Worm (Caenorhabditis elegans) whole organism, L3 larva: ENCODE results near the gene haf-3.

Source experiments
- R02D3.7 ChIP-seq: fragments of 150-350 bp; optimal IDR thresholded peaks from 2 replicates; lab custom pipeline; 2014; ENCODE audit warnings: missing biosample characterization, missing genetic modification characterization
- ZK546.5 ChIP-seq: sonication (generic microtip); optimal IDR thresholded peaks from 2 replicates; lab custom pipeline; 2017; ENCODE audit warnings: missing biosample characterization, missing genetic modification characterization
- aly-2 ChIP-seq: fragments of 150-350 bp; optimal IDR thresholded peaks from 2 replicates; lab custom pipeline; 2014; ENCODE audit warnings: missing biosample characterization, missing genetic modification characterization
- ama-1 ChIP-seq: fragments of 150-350 bp; optimal IDR thresholded peaks from 2 replicates; lab custom pipeline; 2018
- ceh-16 ChIP-seq: sonication (generic microtip); optimal IDR thresholded peaks from 2 replicates; lab custom pipeline; 2017; ENCODE audit warnings: missing biosample characterization, missing genetic modification characterization
- ceh-82 ChIP-seq: fragments of 150-350 bp; optimal IDR thresholded peaks from 2 replicates; lab custom pipeline; 2014; ENCODE audit warnings: missing biosample characterization, missing genetic modification characterization
- daf-12 ChIP-seq: fragments of 150-350 bp; optimal IDR thresholded peaks from 2 replicates; lab custom pipeline; 2014; ENCODE audit warnings: missing biosample characterization, missing genetic modification reagents, missing genetic modification characterization
- egl-27 ChIP-seq: sonication (generic microtip); optimal IDR thresholded peaks from 4 replicates; lab custom pipeline; 2017; ENCODE audit warnings: missing biosample characterization, missing genetic modification reagents, missing genetic modification characterization
- elt-1 ChIP-seq: fragments of 150-350 bp; optimal IDR thresholded peaks from 2 replicates; lab custom pipeline; 2014; ENCODE audit warnings: missing biosample characterization, missing genetic modification characterization
- elt-2 ChIP-seq: sonication (generic microtip); optimal IDR thresholded peaks from 2 replicates; lab custom pipeline; 2016; ENCODE audit warnings: missing genetic modification reagents, mild to moderate bottlenecking, missing genetic modification characterization, missing compliant biosample characterization
- elt-3 ChIP-seq, 3 experiments: fragments of 150-350 bp in 1 of 3; sonication (generic microtip) in 2 of 3; optimal IDR thresholded peaks; 2 replicates in 2 of 3; 4 replicates in 1 of 3; lab custom pipeline; 2014 to 2017; ENCODE audit warnings: missing biosample characterization in 3 of 3, missing genetic modification characterization in 3 of 3
- eor-1 ChIP-seq, 2 experiments: fragments of 150-350 bp; optimal IDR thresholded peaks; 2 replicates each; lab custom pipeline; 2014 to 2018; ENCODE audit warnings: missing biosample characterization in 2 of 2, missing genetic modification characterization in 2 of 2
- fkh-10 ChIP-seq: sonication (generic microtip); optimal IDR thresholded peaks from 2 replicates; lab custom pipeline; 2017; ENCODE audit warnings: missing biosample characterization, missing genetic modification reagents, missing genetic modification characterization
- fkh-2 ChIP-seq: fragments of 150-350 bp; optimal IDR thresholded peaks from 2 replicates; lab custom pipeline; 2014; ENCODE audit warnings: missing biosample characterization, missing genetic modification reagents, missing genetic modification characterization
- hmg-11 ChIP-seq: sonication (generic microtip); optimal IDR thresholded peaks from 2 replicates; lab custom pipeline; 2016; ENCODE audit warnings: missing genetic modification characterization, missing compliant biosample characterization
- jun-1 ChIP-seq: fragments of 150-350 bp; optimal IDR thresholded peaks from 2 replicates; lab custom pipeline; 2014; ENCODE audit warnings: missing biosample characterization, missing genetic modification reagents, missing genetic modification characterization
- lin-39 ChIP-seq: fragments of 150-350 bp; optimal IDR thresholded peaks from 2 replicates; lab custom pipeline; 2018; ENCODE audit warnings: missing biosample characterization, missing genetic modification reagents, missing genetic modification characterization
- lsy-12 ChIP-seq: sonication (generic microtip); optimal IDR thresholded peaks from 2 replicates; lab custom pipeline; 2016; ENCODE audit warnings: mild to moderate bottlenecking, missing genetic modification characterization, missing compliant biosample characterization
- mdl-1 ChIP-seq: fragments of 150-350 bp; optimal IDR thresholded peaks from 2 replicates; lab custom pipeline; 2014; ENCODE audit warnings: missing biosample characterization, missing genetic modification characterization
- nfya-1 ChIP-seq: sonication (generic microtip); optimal IDR thresholded peaks from 2 replicates; lab custom pipeline; 2017; ENCODE audit warnings: missing genetic modification characterization, mild to moderate bottlenecking, missing compliant biosample characterization, antibody characterized with exemption, moderate library complexity; ENCODE audit not compliant: insufficient read depth
- nhr-11 ChIP-seq: fragments of 150-350 bp; optimal IDR thresholded peaks from 2 replicates; lab custom pipeline; 2014; ENCODE audit warnings: missing biosample characterization, missing genetic modification characterization
- nhr-12 ChIP-seq: fragments of 150-350 bp; optimal IDR thresholded peaks from 2 replicates; lab custom pipeline; 2014; ENCODE audit warnings: missing biosample characterization, missing genetic modification characterization
- nhr-23 ChIP-seq: fragments of 150-350 bp; optimal IDR thresholded peaks from 2 replicates; lab custom pipeline; 2014; ENCODE audit warnings: missing biosample characterization, missing genetic modification reagents, missing genetic modification characterization
- nhr-237 ChIP-seq: fragments of 150-350 bp; optimal IDR thresholded peaks from 2 replicates; lab custom pipeline; 2014; ENCODE audit warnings: missing biosample characterization, missing genetic modification characterization
- nhr-28 ChIP-seq: fragments of 150-350 bp; optimal IDR thresholded peaks from 2 replicates; lab custom pipeline; 2014; ENCODE audit warnings: missing biosample characterization, missing genetic modification characterization
- nhr-43 ChIP-seq: sonication (generic microtip); optimal IDR thresholded peaks from 2 replicates; lab custom pipeline; 2016; ENCODE audit warnings: mild to moderate bottlenecking, missing genetic modification characterization, missing compliant biosample characterization; ENCODE audit not compliant: poor library complexity, severe bottlenecking
- nhr-76 ChIP-seq: fragments of 150-350 bp; sonication (generic microtip); optimal IDR thresholded peaks from 5 replicates; lab custom pipeline; 2014; ENCODE audit warnings: missing biosample characterization, missing genetic modification characterization
- nhr-77 ChIP-seq: fragments of 150-350 bp; optimal IDR thresholded peaks from 2 replicates; lab custom pipeline; 2014; ENCODE audit warnings: missing biosample characterization, missing genetic modification characterization
- pha-4 ChIP-seq: fragments of 150-350 bp; optimal IDR thresholded peaks from 2 replicates; lab custom pipeline; 2014; ENCODE audit warnings: missing biosample characterization, missing genetic modification reagents, missing genetic modification characterization
- skn-1 ChIP-seq: fragments of 150-350 bp; optimal IDR thresholded peaks from 2 replicates; lab custom pipeline; 2014; ENCODE audit warnings: missing biosample characterization, missing genetic modification characterization
- snpc-4 ChIP-seq: fragments of 150-350 bp; optimal IDR thresholded peaks from 2 replicates; lab custom pipeline; 2014; ENCODE audit warnings: missing biosample characterization, missing genetic modification characterization
- unc-39 ChIP-seq: sonication (generic microtip); optimal IDR thresholded peaks from 4 replicates; lab custom pipeline; 2017; ENCODE audit warnings: missing biosample characterization, missing genetic modification characterization
- ztf-11 ChIP-seq: fragments of 150-350 bp; optimal IDR thresholded peaks from 2 replicates; lab custom pipeline; 2014; ENCODE audit warnings: missing biosample characterization, missing genetic modification characterization
- ztf-4 ChIP-seq: fragments of 150-350 bp; optimal IDR thresholded peaks from 2 replicates; lab custom pipeline; 2014; ENCODE audit warnings: missing biosample characterization, missing genetic modification characterization

haf-3 gene

ce11 chrV:15779128-15779729 is 13.3 kb upstream of the haf-3 start, which contains the start of the genes nhr-285 and irld-52:
nhr-285 (minus strand) TSS chrV:15779228.
irld-52 (plus strand) TSS chrV:15779679.
- TF ChIP-seq jun-1 (tag; lab: Kevin White, UChicago) (no peak), egl-27 (tag; lab: Kevin White, UChicago) (no peak), pha-4 (tag; lab: Kevin White, UChicago) (no peak), lin-39 (tag; lab: Kevin White, UChicago) (no peak), skn-1 (no peak), mdl-1 (tag; lab: Kevin White, UChicago) (no peak), fkh-2 (tag; lab: Kevin White, UChicago) (no peak), nhr-11 (tag; lab: Kevin White, UChicago) (no peak)

DNA sequence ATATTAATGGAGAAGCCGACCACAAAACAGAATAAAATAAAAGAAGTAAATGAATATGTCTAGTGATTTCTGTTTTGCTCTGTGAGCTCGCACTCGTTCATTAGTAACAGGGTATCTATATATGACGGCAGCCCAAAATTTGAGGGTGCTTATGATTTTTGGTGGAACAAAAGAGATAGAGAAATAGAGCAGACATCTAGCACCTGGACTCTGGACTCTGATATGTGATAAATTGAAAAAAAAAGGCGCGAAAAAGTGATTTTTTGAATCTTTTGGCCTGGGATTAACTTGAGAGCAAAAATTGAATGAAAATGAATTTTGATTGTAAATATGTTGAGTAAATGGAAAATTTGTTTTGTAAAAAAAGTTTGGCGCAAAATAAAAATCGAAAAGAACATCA is 10.7 kb upstream of the haf-3 start, which contains the start of gene nhr-283:
nhr-283 (minus strand) TSS at position 101 of the 400 bp plus-strand sequence.
- no peak for TF ChIP-seq eor-1 (tag; optimal IDR thresholded peaks at IDR 0.05; lab: Kevin White, UChicago)
- TF ChIP-seq ceh-82 (tag; lab: Kevin White, UChicago) = no peak
- no peak for TF ChIP-seq nhr-76 (tag; lab: Kevin White, UChicago)
- no peak for TF ChIP-seq nhr-237 (tag; lab: Kevin White, UChicago)
- no peak for TF ChIP-seq ama-1
- TF ChIP-seq R02D3.7 (tag; lab: Kevin White, UChicago) = no peak
- TF ChIP-seq unc-39 (tag; lab: Kevin White, UChicago) = no peak
- no peak for TF ChIP-seq nhr-28 (tag; lab: Kevin White, UChicago)
- no peak for TF ChIP-seq elt-2 (tag; lab: Kevin White, UChicago)
- TF ChIP-seq elt-1 (tag; lab: Kevin White, UChicago) = no peak
- TF ChIP-seq ZK546.5 (tag; lab: Kevin White, UChicago) = no peak
- TF ChIP-seq aly-2 (tag; lab: Kevin White, UChicago) = no peak
- no peak for TF ChIP-seq nhr-43 (tag; lab: Kevin White, UChicago)
- no peak for TF ChIP-seq fkh-10 (GFP tag; lab: Kevin White, UChicago)
- no peak for TF ChIP-seq lsy-12
- TF ChIP-seq nhr-23 (tag; lab: Kevin White, UChicago) = no peak
- TF ChIP-seq ceh-16 (tag; lab: Kevin White, UChicago) = no peak
- TF ChIP-seq ztf-11 = no peak
- no peak for TF ChIP-seq mdl-1 (tag; lab: Kevin White, UChicago)
- TF ChIP-seq nhr-77 = no peak

DNA sequence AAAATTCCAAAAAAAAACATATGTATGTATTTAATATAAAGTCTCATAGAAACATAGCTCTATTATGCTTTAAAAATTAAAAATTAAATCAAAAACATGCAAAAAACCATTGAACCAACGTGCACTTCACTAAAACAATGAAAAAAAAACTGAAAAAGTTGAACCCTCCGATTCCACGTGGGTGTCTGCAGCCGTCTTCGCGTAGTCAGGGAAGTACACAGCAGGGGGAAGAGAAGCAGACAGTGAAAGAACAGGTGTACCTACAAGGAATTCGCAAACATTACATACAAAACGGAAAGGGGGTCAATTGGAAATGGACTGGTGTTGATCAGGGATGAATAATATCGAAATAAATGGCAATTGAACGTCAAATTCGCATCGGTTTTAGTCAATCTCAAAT is 8.0 kb upstream of the haf-3 start:
- no peak for TF ChIP-seq nhr-23 (tag; lab: Kevin White, UChicago)
- no peak for TF ChIP-seq nhr-28 (tag; lab: Kevin White, UChicago)
- no peak for TF ChIP-seq lin-39 (tag; lab: Kevin White, UChicago)
- no peak for TF ChIP-seq eor-1 (tag; optimal IDR thresholded peaks at IDR 0.05; lab: Kevin White, UChicago)
- no peak for TF ChIP-seq daf-12 (tag; lab: Kevin White, UChicago)
- TF ChIP-seq egl-27 (tag; lab: Kevin White, UChicago) = no peak
- TF ChIP-seq mdl-1 (tag; lab: Kevin White, UChicago) = no peak
- no peak for TF ChIP-seq nfya-1
- no peak for TF ChIP-seq pha-4 (tag; lab: Kevin White, UChicago)

ce11 chrV:15773141-15773540 is 7.2 kb upstream of the haf-3 start, which contains the start of gene nhr-60:
nhr-60 (minus strand) TSS chrV:15773241.
- TF ChIP-seq nhr-23 (tag; lab: Kevin White, UChicago) (no peak), ztf-4 (no peak), hmg-11 (tag; lab: Kevin White, UChicago) (no peak), aly-2 (tag; lab: Kevin White, UChicago) (no peak), snpc-4 (tag; lab: Kevin White, UChicago) (no peak), elt-3 (tag; optimal IDR thresholded peaks at IDR 0.05; lab: Kevin White, UChicago) (no peak), eor-1 (tag; optimal IDR thresholded peaks at IDR 0.05; lab: Kevin White, UChicago) (no peak), mdl-1 (tag; lab: Kevin White, UChicago) (no peak), jun-1 (tag; lab: Kevin White, UChicago) (no peak), nhr-12 (tag; lab: Kevin White, UChicago) (no peak), ama-1 (no peak), pha-4 (tag; lab: Kevin White, UChicago) (no peak), fkh-10 (GFP tag; lab: Kevin White, UChicago) (no peak)
